Worm (Caenorhabditis elegans): ENCODE data around the gene nlf-1.
A peak's percentile ranks its signal among the peaks of the same experiment; 100 is the strongest.

nlf-1 gene

ce11 chrX:1010627-1011452, 6.5 kb downstream of the nlf-1 start (continued):
- no peak for TF ChIP-seq fkh-10 (GFP tag; optimal IDR thresholded peaks at IDR 0.05)
- no peak for TF ChIP-seq tlp-1 (tag; optimal IDR thresholded peaks at IDR 0.05)
- TF ChIP-seq nhr-237 (tag; optimal IDR thresholded peaks at IDR 0.05), result no peak
- TF ChIP-seq egl-13 (tag; optimal IDR thresholded peaks at IDR 0.05), result peak; percentile 59
- TF ChIP-seq fos-1 (tag; optimal IDR thresholded peaks at IDR 0.05), result no peak
- TF ChIP-seq unc-86 (tag; optimal IDR thresholded peaks at IDR 0.05), result no peak
- peak; percentile 91 for TF ChIP-seq vab-15 (tag; optimal IDR thresholded peaks at IDR 0.05)
- TF ChIP-seq nhr-76 (tag; optimal IDR thresholded peaks at IDR 0.05), result no peak
- TF ChIP-seq C04F5.9 (tag; optimal IDR thresholded peaks at IDR 0.05), result no peak
- TF ChIP-seq grh-1 (GFP tag; IDR thresholded peaks at IDR 0.05), result peak; percentile 45; the same call in 1 of the 2 replicates
- peak in 1 of 2 experiments; percentile 63 for TF ChIP-seq mdl-1 (tag; optimal IDR thresholded peaks at IDR 0.05)
- TF ChIP-seq elt-2 (tag; optimal IDR thresholded peaks at IDR 0.05), result peak; percentile 84
- no peak for TF ChIP-seq efl-3 (GFP tag; optimal IDR thresholded peaks at IDR 0.05)
- peak; percentile 56 for TF ChIP-seq ztf-4 (tag; optimal IDR thresholded peaks at IDR 0.05)
- no peak for TF ChIP-seq fkh-4 (tag; optimal IDR thresholded peaks at IDR 0.05; ENCODE audit: borderline replicate concordance)
- TF ChIP-seq nhr-12 (tag; optimal IDR thresholded peaks at IDR 0.05), result no peak
- TF ChIP-seq aly-2 (tag; optimal IDR thresholded peaks at IDR 0.05), result no peak
- TF ChIP-seq unc-62 (GFP tag; optimal IDR thresholded peaks at IDR 0.05), result no peak
- peak; percentile 93 for TF ChIP-seq nhr-85 (tag)
- no peak for TF ChIP-seq unc-98 (GFP tag; IDR thresholded peaks at IDR 0.05)
- TF ChIP-seq sox-4 (tag; optimal IDR thresholded peaks at IDR 0.05), result peak; percentile 25
- peak; percentile 18 for TF ChIP-seq dsc-1 (tag; optimal IDR thresholded peaks at IDR 0.05)
- no peak for TF ChIP-seq mef-2 (tag; optimal IDR thresholded peaks at IDR 0.05)
- TF ChIP-seq lin-13 (GFP tag; optimal IDR thresholded peaks at IDR 0.05), result peak; percentile 26
- TF ChIP-seq rnt-1 (tag; optimal IDR thresholded peaks at IDR 0.05), result peak; percentile 33
- no peak for TF ChIP-seq aha-1 (tag; optimal IDR thresholded peaks at IDR 0.05)
- TF ChIP-seq sptf-1 (tag; optimal IDR thresholded peaks at IDR 0.05), result no peak
- no peak for TF ChIP-seq F16B12.6 (tag; optimal IDR thresholded peaks at IDR 0.05)
- TF ChIP-seq egl-27 (tag; optimal IDR thresholded peaks at IDR 0.05), result no peak
- no peak for TF ChIP-seq nhr-77 (tag; optimal IDR thresholded peaks at IDR 0.05)
- peak; percentile 56 for TF ChIP-seq tbx-2 (tag; optimal IDR thresholded peaks at IDR 0.05)
- TF ChIP-seq jun-1 (tag; optimal IDR thresholded peaks at IDR 0.05), result peak; percentile 9
- TF ChIP-seq ceh-88 (GFP tag; IDR thresholded peaks at IDR 0.05), result 0 out of 2 replicates have a peak, but pooled peaks have one; percentile 3
- TF ChIP-seq mab-9 (GFP tag; IDR thresholded peaks at IDR 0.05), result no peak
- TF ChIP-seq nhr-47 (tag; optimal IDR thresholded peaks at IDR 0.05), result peak; percentile 47
- no peak for TF ChIP-seq irx-1 (tag; optimal IDR thresholded peaks at IDR 0.05)
- TF ChIP-seq sup-37 (GFP tag; optimal IDR thresholded peaks at IDR 0.05), result no peak
- no peak for TF ChIP-seq C34B4.2 (tag; optimal IDR thresholded peaks at IDR 0.05)
- no peak for TF ChIP-seq lin-39 (tag; optimal IDR thresholded peaks at IDR 0.05)
- TF ChIP-seq pag-3 (tag; optimal IDR thresholded peaks at IDR 0.05; ENCODE audit: borderline replicate concordance, insufficient read depth), result peak; percentile 21
- peak; percentile 82 for TF ChIP-seq snu-23 (GFP tag; optimal IDR thresholded peaks at IDR 0.05)

- no peak for TF ChIP-seq C16A3.4 (tag; optimal IDR thresholded peaks at IDR 0.05)
- TF ChIP-seq elt-2 (tag; optimal IDR thresholded peaks at IDR 0.05), result peak; percentile 17
These were observed 7.9 kb downstream of the nlf-1 start for ce11 chrX:1009512-1009911.
